Worm (Caenorhabditis elegans): Measurements from ENCODE around the gene T05B4.8.

- TF ChIP-seq lin-13 (tag; optimal IDR thresholded peaks at IDR 0.05) (no peak), lin-32 (GFP tag; optimal IDR thresholded peaks at IDR 0.05) (no peak), ztf-11 (tag; optimal IDR thresholded peaks at IDR 0.05) (no peak), unc-39 (tag; optimal IDR thresholded peaks at IDR 0.05) (no peak), unc-62 (GFP tag; optimal IDR thresholded peaks at IDR 0.05) (no peak), sptf-1 (tag; optimal IDR thresholded peaks at IDR 0.05) (no peak), nhr-76 (tag; optimal IDR thresholded peaks at IDR 0.05) (no peak), nhr-12 (tag; optimal IDR thresholded peaks at IDR 0.05) (no peak), snpc-4 (tag; optimal IDR thresholded peaks at IDR 0.05) (no peak), drap-1 (GFP tag; optimal IDR thresholded peaks at IDR 0.05) (no peak)
Measured at ce11 chrV:4134728-4135127, 18.8 kb upstream of the T05B4.8 start, which contains the start of gene lgc-1.
